Worm (Caenorhabditis elegans) whole organism, L4 larva: ENCODE data around the gene cchl-1.

Source experiments
- D1046.2 ChIP-seq: fragments of 200-800 bp; sonication (Bioruptor generic); IDR thresholded peaks from 2 replicates; pipeline ENCODE4 v1.3.6; 2022; ENCODE audit warnings: missing genetic modification characterization, missing compliant biosample characterization
- F26F4.8 ChIP-seq: fragments of 200-800 bp; sonication (Bioruptor generic); conservative IDR thresholded peaks from 2 replicates; pipeline ENCODE4 v1.3.6; 2022; ENCODE audit warnings: missing genetic modification characterization, missing compliant biosample characterization
- F44E2.7 ChIP-seq: fragments of 200-800 bp; sonication (Bioruptor generic); IDR thresholded peaks from 2 replicates; pipeline ENCODE4 v2.1.2; 2022; ENCODE audit warnings: missing genetic modification characterization, missing compliant biosample characterization
- T20F7.1 ChIP-seq: fragments of 200-800 bp; sonication (Bioruptor generic); optimal IDR thresholded peaks from 2 replicates; lab custom pipeline; 2018; ENCODE audit warnings: mild to moderate bottlenecking, missing genetic modification characterization, missing compliant biosample characterization
- ZK337.2 ChIP-seq: fragments of 200-800 bp; sonication (Bioruptor generic); IDR thresholded peaks from 2 replicates; pipeline ENCODE4 v1.3.6; 2022; ENCODE audit warnings: missing genetic modification reagents, missing genetic modification characterization, missing compliant biosample characterization
- ZK546.5 ChIP-seq, 2 experiments: sonication (generic microtip); optimal IDR thresholded peaks; 2 replicates each; lab custom pipeline; 2017; ENCODE audit warnings: missing biosample characterization in 2 of 2, missing genetic modification characterization in 2 of 2
- aha-1 ChIP-seq: fragments of 150-350 bp; peaks from one replicate; lab custom pipeline; 2014; ENCODE audit warnings: missing biosample characterization, missing genetic modification characterization
- ama-1 ChIP-seq: fragments of 150-350 bp; optimal IDR thresholded peaks from 2 replicates; lab custom pipeline; 2014; ENCODE audit warnings: inconsistent platforms, mixed read lengths
- attf-4 ChIP-seq: sonication (generic microtip); optimal IDR thresholded peaks from 3 replicates; lab custom pipeline; 2017; ENCODE audit warnings: missing biosample characterization, missing genetic modification characterization
- ceh-28 ChIP-seq: fragments of 150-350 bp; optimal IDR thresholded peaks from 2 replicates; lab custom pipeline; 2014; ENCODE audit warnings: missing biosample characterization, missing genetic modification reagents, missing genetic modification characterization
- ceh-32 ChIP-seq: sonication (generic microtip); optimal IDR thresholded peaks from 2 replicates; lab custom pipeline; 2016; ENCODE audit warnings: mild to moderate bottlenecking, missing genetic modification characterization, missing compliant biosample characterization; ENCODE audit not compliant: poor library complexity
- ceh-62 ChIP-seq: sonication (generic microtip); optimal IDR thresholded peaks from 2 replicates; lab custom pipeline; 2017; ENCODE audit warnings: missing biosample characterization, missing genetic modification characterization
- ceh-82 ChIP-seq: sonication (generic microtip); optimal IDR thresholded peaks from 2 replicates; lab custom pipeline; 2017; ENCODE audit warnings: missing biosample characterization, missing genetic modification characterization
- daf-12 ChIP-seq: fragments of 150-350 bp; optimal IDR thresholded peaks from 2 replicates; lab custom pipeline; 2014; ENCODE audit warnings: missing biosample characterization, missing genetic modification reagents, missing genetic modification characterization
- daf-16 ChIP-seq, 3 experiments: sonication (generic microtip); optimal IDR thresholded peaks; 2 replicates each; lab custom pipeline; 2016 to 2017; ENCODE audit warnings: missing genetic modification characterization in 3 of 3, missing genetic modification reagents in 3 of 3, mild to moderate bottlenecking in 2 of 3, missing compliant biosample characterization in 2 of 3, missing biosample characterization in 1 of 3, moderate library complexity in 1 of 3
- dmd-6 ChIP-seq: fragments of 200-800 bp; sonication (Bioruptor generic); IDR thresholded peaks from 2 replicates; pipeline ENCODE4 v1.3.6; 2022; ENCODE audit warnings: missing genetic modification reagents, missing genetic modification characterization, missing compliant biosample characterization
- dmd-8 ChIP-seq: fragments of 200-800 bp; sonication (Bioruptor generic); IDR thresholded peaks from 2 replicates; pipeline ENCODE4 v1.3.6; 2022; ENCODE audit warnings: missing genetic modification characterization, missing compliant biosample characterization
- dve-1 ChIP-seq: sonication (generic microtip); optimal IDR thresholded peaks from 2 replicates; lab custom pipeline; 2017; ENCODE audit warnings: antibody characterized with exemption, mild to moderate bottlenecking, missing genetic modification characterization, missing compliant biosample characterization; ENCODE audit not compliant: insufficient read depth
- hlh-11 ChIP-seq: fragments of 200-800 bp; sonication (Bioruptor generic); optimal IDR thresholded peaks from 2 replicates; lab custom pipeline; 2018; ENCODE audit warnings: mild to moderate bottlenecking, missing genetic modification characterization, missing compliant biosample characterization
- hlh-30 ChIP-seq: sonication (generic microtip); optimal IDR thresholded peaks from 2 replicates; lab custom pipeline; 2017; ENCODE audit warnings: antibody characterized with exemption, mild to moderate bottlenecking, missing genetic modification characterization, missing compliant biosample characterization; ENCODE audit not compliant: insufficient read depth
- hmg-1.1 ChIP-seq: fragments of 200-800 bp; sonication (Bioruptor generic); IDR thresholded peaks from 2 replicates; pipeline ENCODE4 v1.3.6; 2022; ENCODE audit warnings: missing genetic modification reagents, missing genetic modification characterization, missing compliant biosample characterization
- jun-1 ChIP-seq: fragments of 150-350 bp; optimal IDR thresholded peaks from 2 replicates; lab custom pipeline; 2014; ENCODE audit warnings: missing biosample characterization, missing genetic modification reagents, missing genetic modification characterization
- lim-7 ChIP-seq: fragments of 200-800 bp; sonication (Bioruptor generic); IDR thresholded peaks from 2 replicates; pipeline ENCODE4 v1.3.6; 2022; ENCODE audit warnings: missing genetic modification characterization, missing compliant biosample characterization
- lin-13 ChIP-seq: fragments of 150-350 bp; optimal IDR thresholded peaks from 2 replicates; lab custom pipeline; 2014; ENCODE audit warnings: missing biosample characterization, missing genetic modification reagents, missing genetic modification characterization
- lin-29 ChIP-seq: fragments of 200-800 bp; sonication (Bioruptor generic); IDR thresholded peaks from 2 replicates; pipeline ENCODE4 v1.3.6; 2022; ENCODE audit warnings: missing genetic modification reagents, missing genetic modification characterization, missing compliant biosample characterization
- mdt-29 ChIP-seq: fragments of 200-800 bp; sonication (Bioruptor generic); IDR thresholded peaks from 2 replicates; pipeline ENCODE4 v1.3.6; 2022; ENCODE audit warnings: missing genetic modification reagents, missing genetic modification characterization, missing compliant biosample characterization
- mxl-2 ChIP-seq: fragments of 200-800 bp; sonication (Bioruptor generic); conservative IDR thresholded peaks from 2 replicates; pipeline ENCODE4 v1.3.6; 2022; ENCODE audit warnings: missing genetic modification reagents, missing genetic modification characterization, missing compliant biosample characterization
- nhr-11 ChIP-seq: fragments of 150-350 bp; optimal IDR thresholded peaks from 2 replicates; lab custom pipeline; 2014; ENCODE audit warnings: missing biosample characterization, missing genetic modification characterization
- nhr-111 ChIP-seq: fragments of 200-800 bp; sonication (Bioruptor generic); optimal IDR thresholded peaks from 2 replicates; lab custom pipeline; 2018; ENCODE audit warnings: mild to moderate bottlenecking, missing genetic modification characterization, missing compliant biosample characterization
- nhr-28 ChIP-seq: fragments of 150-350 bp; optimal IDR thresholded peaks from 2 replicates; lab custom pipeline; 2014; ENCODE audit warnings: missing biosample characterization, missing genetic modification characterization
- nhr-42 ChIP-seq: fragments of 200-800 bp; sonication (Bioruptor generic); IDR thresholded peaks from 2 replicates; pipeline ENCODE4 v1.3.6; 2022; ENCODE audit warnings: missing genetic modification characterization, missing compliant biosample characterization
- nhr-48 ChIP-seq: sonication (generic microtip); optimal IDR thresholded peaks from 2 replicates; lab custom pipeline; 2016; ENCODE audit warnings: mild to moderate bottlenecking, missing genetic modification characterization, missing compliant biosample characterization
- nhr-76 ChIP-seq: fragments of 150-350 bp; optimal IDR thresholded peaks from 2 replicates; lab custom pipeline; 2014; ENCODE audit warnings: missing biosample characterization, missing genetic modification characterization
- nhr-77 ChIP-seq: fragments of 150-350 bp; optimal IDR thresholded peaks from 2 replicates; lab custom pipeline; 2014; ENCODE audit warnings: missing biosample characterization, missing genetic modification characterization
- pqm-1 ChIP-seq: sonication (generic microtip); optimal IDR thresholded peaks from 2 replicates; lab custom pipeline; 2017; ENCODE audit warnings: missing biosample characterization, missing genetic modification characterization
- snpc-1.2 ChIP-seq: fragments of 200-800 bp; sonication (Bioruptor generic); IDR thresholded peaks from 2 replicates; pipeline ENCODE4 v1.3.6; 2022; ENCODE audit warnings: missing genetic modification reagents, missing genetic modification characterization, missing compliant biosample characterization
- unc-39 ChIP-seq: sonication (generic microtip); optimal IDR thresholded peaks from 2 replicates; lab custom pipeline; 2017; ENCODE audit warnings: missing biosample characterization, missing genetic modification characterization
- unc-62 ChIP-seq, 3 experiments: fragments of 150-350 bp in 1 of 3; sonication (generic microtip); optimal IDR thresholded peaks in 2 of 3; peaks in 1 of 3; 1 replicate in 1 of 3; 2 replicates in 2 of 3; lab custom pipeline; 2014 to 2017; ENCODE audit warnings: missing biosample characterization in 3 of 3, missing genetic modification characterization in 3 of 3, missing genetic modification reagents in 3 of 3, missing genotype in 1 of 3
- zip-11 ChIP-seq: fragments of 200-800 bp; sonication (Bioruptor generic); IDR thresholded peaks from 2 replicates; pipeline ENCODE4 v1.3.6; 2022; ENCODE audit warnings: missing genetic modification characterization, missing compliant biosample characterization
- ztf-7 ChIP-seq: fragments of 150-350 bp; optimal IDR thresholded peaks from 2 replicates; lab custom pipeline; 2014; ENCODE audit warnings: missing biosample characterization, missing genetic modification characterization

The cchl-1 gene

DNA sequence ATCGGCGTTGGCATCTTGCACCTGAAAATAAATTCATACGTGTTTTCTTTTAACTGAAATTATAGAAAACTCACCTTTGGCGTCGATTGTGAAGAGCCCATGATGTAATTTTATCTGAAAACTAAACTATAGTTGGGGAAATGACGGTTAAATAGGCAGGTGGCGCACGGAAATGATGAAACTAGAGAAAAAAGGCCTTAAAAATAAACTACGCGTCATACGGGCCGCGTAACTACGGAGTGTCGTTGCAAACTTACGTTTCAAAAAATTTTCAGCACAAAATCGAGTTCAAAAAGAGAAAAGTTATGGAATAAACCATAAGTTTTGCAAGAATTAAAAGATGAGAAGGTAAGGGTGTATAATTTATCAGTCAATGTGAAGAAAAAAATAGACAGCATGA, at the start of gene cchl-1 (continued):
- TF ChIP-seq nhr-48 (tag; lab: Kevin White, UChicago): no peak
- TF ChIP-seq nhr-11 (tag; lab: Kevin White, UChicago): no peak
- TF ChIP-seq zip-11 (GFP tag; lab: Robert Waterston, UW): no peak
- TF ChIP-seq mxl-2 (GFP tag; lab: Robert Waterston, UW): no peak
- no peak for TF ChIP-seq ceh-62 (tag; lab: Kevin White, UChicago)
- no peak for TF ChIP-seq D1046.2 (GFP tag; lab: Robert Waterston, UW)
- TF ChIP-seq mdt-29 (GFP tag; lab: Robert Waterston, UW): no peak
- no peak for TF ChIP-seq ceh-82 (tag; lab: Kevin White, UChicago)
- no peak for TF ChIP-seq hlh-11 (tag; lab: Kevin White, UChicago)
- peak; percentile 12 for TF ChIP-seq dve-1 (tag; lab: Kevin White, UChicago)
- TF ChIP-seq nhr-76: no peak
- TF ChIP-seq unc-39: no peak
- TF ChIP-seq ztf-7 (tag; lab: Kevin White, UChicago): no peak
- TF ChIP-seq lin-29 (GFP tag; lab: Robert Waterston, UW): no peak
- no peak for TF ChIP-seq F44E2.7 (GFP tag; lab: Robert Waterston, UW)
- no peak for TF ChIP-seq aha-1 (tag; lab: Kevin White, UChicago)
- no peak for TF ChIP-seq nhr-111 (GFP tag; lab: Kevin White, UChicago)

DNA sequence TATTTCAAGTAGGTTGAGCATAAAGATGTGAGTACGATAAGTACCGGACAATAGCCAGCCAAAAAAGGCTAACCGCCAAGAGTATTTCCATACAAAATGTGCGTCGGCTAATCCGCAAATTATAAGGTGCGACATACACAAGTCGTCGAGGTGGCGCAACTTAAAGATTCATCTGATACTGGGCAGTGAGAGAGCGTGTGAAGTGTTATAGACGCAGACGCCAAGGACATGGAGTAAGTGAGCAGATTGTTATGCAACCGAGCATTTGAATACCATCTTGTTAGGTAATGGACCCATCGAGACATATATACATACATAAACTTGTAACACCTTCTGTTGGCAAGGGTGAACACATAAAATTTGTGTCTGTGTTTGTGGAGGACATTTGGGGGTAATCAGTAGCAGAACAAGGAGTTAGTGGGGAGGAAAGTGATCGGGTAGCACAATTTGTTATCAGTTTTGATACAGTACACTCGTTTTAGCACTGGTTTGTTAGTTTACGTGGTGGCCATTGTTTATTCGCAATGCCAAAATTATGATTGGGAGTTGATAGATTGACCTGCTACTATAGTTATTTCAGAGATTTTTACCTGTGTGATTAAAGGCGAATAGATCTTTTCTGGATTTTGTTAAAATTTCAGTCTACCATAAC, 49.2 kb upstream of the cchl-1 start:
- TF ChIP-seq dmd-6 (GFP tag; lab: Robert Waterston, UW): no peak
- no peak for TF ChIP-seq lin-13 (GFP tag; lab: Kevin White, UChicago)
- no peak for TF ChIP-seq hmg-1.1 (GFP tag; lab: Robert Waterston, UW)
- TF ChIP-seq nhr-28: peak; percentile 57
- TF ChIP-seq jun-1 (tag; lab: Kevin White, UChicago): no peak
- peak; percentile 4 for TF ChIP-seq aha-1 (tag; lab: Kevin White, UChicago)
- no peak for TF ChIP-seq hlh-30 (tag; lab: Kevin White, UChicago)
- no peak for TF ChIP-seq dmd-8 (GFP tag; lab: Robert Waterston, UW)
- no peak for TF ChIP-seq daf-12 (tag; lab: Kevin White, UChicago)
- TF ChIP-seq ZK546.5 (tag; optimal IDR thresholded peaks at IDR 0.05; lab: Kevin White, UChicago): no peak
- no peak for TF ChIP-seq ZK337.2 (GFP tag; lab: Robert Waterston, UW)
- no peak for TF ChIP-seq daf-16 (GFP tag; optimal IDR thresholded peaks at IDR 0.05; lab: Kevin White, UChicago)
- TF ChIP-seq daf-16 (tag; optimal IDR thresholded peaks at IDR 0.05; lab: Kevin White, UChicago): peak; percentile 10
- no peak for TF ChIP-seq nhr-77 (tag; lab: Kevin White, UChicago)
- TF ChIP-seq ceh-32 (tag; lab: Kevin White, UChicago): no peak
- TF ChIP-seq F26F4.8: no peak
- TF ChIP-seq pqm-1 (tag; lab: Kevin White, UChicago): peak; percentile 75
- no peak for TF ChIP-seq lin-29 (GFP tag; lab: Robert Waterston, UW)
- TF ChIP-seq T20F7.1 (GFP tag; lab: Kevin White, UChicago): no peak
- no peak for TF ChIP-seq snpc-1.2 (GFP tag; lab: Robert Waterston, UW)
- TF ChIP-seq ama-1: no peak
- no peak for TF ChIP-seq ceh-28 (tag; lab: Kevin White, UChicago)
- TF ChIP-seq attf-4: no peak
- TF ChIP-seq nhr-42: no peak
- peak in 1 of 2 experiments; percentile 21 for TF ChIP-seq unc-62 (GFP tag; optimal IDR thresholded peaks at IDR 0.05 in 1 of 2; lab: Kevin White, UChicago)
- TF ChIP-seq unc-62 (tag; optimal IDR thresholded peaks at IDR 0.05; lab: Kevin White, UChicago): no peak
- no peak for TF ChIP-seq F44E2.7 (GFP tag; lab: Robert Waterston, UW)
- no peak for TF ChIP-seq lim-7
